Worm (Caenorhabditis elegans) whole organism, L3 larva: Measurements from ENCODE around the gene nspg-8.
A peak's percentile ranks its signal among the peaks of the same experiment; 100 is the strongest.

Experiments used
- R02D3.7 ChIP-seq: fragments of 150-350 bp; optimal IDR thresholded peaks from 2 replicates; lab custom pipeline; 2014; ENCODE audit warnings: missing biosample characterization, missing genetic modification characterization
- aly-2 ChIP-seq: fragments of 150-350 bp; optimal IDR thresholded peaks from 2 replicates; lab custom pipeline; 2014; ENCODE audit warnings: missing biosample characterization, missing genetic modification characterization
- ama-1 ChIP-seq: fragments of 150-350 bp; optimal IDR thresholded peaks from 2 replicates; lab custom pipeline; 2018
- ceh-16 ChIP-seq: sonication (generic microtip); optimal IDR thresholded peaks from 2 replicates; lab custom pipeline; 2017; ENCODE audit warnings: missing biosample characterization, missing genetic modification characterization
- ceh-28 ChIP-seq: fragments of 150-350 bp; optimal IDR thresholded peaks from 2 replicates; lab custom pipeline; 2014; ENCODE audit warnings: missing biosample characterization, missing genetic modification reagents, missing genetic modification characterization
- ceh-82 ChIP-seq: fragments of 150-350 bp; optimal IDR thresholded peaks from 2 replicates; lab custom pipeline; 2014; ENCODE audit warnings: missing biosample characterization, missing genetic modification characterization
- egl-5 ChIP-seq: fragments of 150-350 bp; optimal IDR thresholded peaks from 2 replicates; lab custom pipeline; 2017; ENCODE audit warnings: missing biosample characterization, missing genetic modification reagents, missing genetic modification characterization, inconsistent platforms
- elt-1 ChIP-seq: fragments of 150-350 bp; optimal IDR thresholded peaks from 2 replicates; lab custom pipeline; 2014; ENCODE audit warnings: missing biosample characterization, missing genetic modification characterization
- elt-2 ChIP-seq: sonication (generic microtip); optimal IDR thresholded peaks from 2 replicates; lab custom pipeline; 2016; ENCODE audit warnings: missing genetic modification reagents, mild to moderate bottlenecking, missing genetic modification characterization, missing compliant biosample characterization
- eor-1 ChIP-seq, 2 experiments: fragments of 150-350 bp; optimal IDR thresholded peaks; 2 replicates each; lab custom pipeline; 2014 to 2018; ENCODE audit warnings: missing biosample characterization in 2 of 2, missing genetic modification characterization in 2 of 2
- fkh-10 ChIP-seq: sonication (generic microtip); optimal IDR thresholded peaks from 2 replicates; lab custom pipeline; 2017; ENCODE audit warnings: missing biosample characterization, missing genetic modification reagents, missing genetic modification characterization
- fkh-2 ChIP-seq: fragments of 150-350 bp; optimal IDR thresholded peaks from 2 replicates; lab custom pipeline; 2014; ENCODE audit warnings: missing biosample characterization, missing genetic modification reagents, missing genetic modification characterization
- fos-1 ChIP-seq: fragments of 150-350 bp; optimal IDR thresholded peaks from 2 replicates; lab custom pipeline; 2014; ENCODE audit warnings: missing biosample characterization, missing genetic modification characterization
- jun-1 ChIP-seq: fragments of 150-350 bp; optimal IDR thresholded peaks from 2 replicates; lab custom pipeline; 2014; ENCODE audit warnings: missing biosample characterization, missing genetic modification reagents, missing genetic modification characterization
- lin-15B ChIP-seq: fragments of 150-350 bp; optimal IDR thresholded peaks from 2 replicates; lab custom pipeline; 2014; ENCODE audit warnings: missing biosample characterization, missing genetic modification characterization
- lin-39 ChIP-seq: fragments of 150-350 bp; optimal IDR thresholded peaks from 2 replicates; lab custom pipeline; 2018; ENCODE audit warnings: missing biosample characterization, missing genetic modification reagents, missing genetic modification characterization
- lsy-12 ChIP-seq: sonication (generic microtip); optimal IDR thresholded peaks from 2 replicates; lab custom pipeline; 2016; ENCODE audit warnings: mild to moderate bottlenecking, missing genetic modification characterization, missing compliant biosample characterization
- mml-1 ChIP-seq: fragments of 150-350 bp; sonication (generic microtip); optimal IDR thresholded peaks from 3 replicates; lab custom pipeline; 2014; ENCODE audit warnings: missing biosample characterization, missing genetic modification characterization
- nfya-1 ChIP-seq: sonication (generic microtip); optimal IDR thresholded peaks from 2 replicates; lab custom pipeline; 2017; ENCODE audit warnings: missing genetic modification characterization, mild to moderate bottlenecking, missing compliant biosample characterization, antibody characterized with exemption, moderate library complexity; ENCODE audit not compliant: insufficient read depth
- nhr-11 ChIP-seq: fragments of 150-350 bp; optimal IDR thresholded peaks from 2 replicates; lab custom pipeline; 2014; ENCODE audit warnings: missing biosample characterization, missing genetic modification characterization
- nhr-237 ChIP-seq: fragments of 150-350 bp; optimal IDR thresholded peaks from 2 replicates; lab custom pipeline; 2014; ENCODE audit warnings: missing biosample characterization, missing genetic modification characterization
- nhr-25 ChIP-seq: sonication (generic microtip); optimal IDR thresholded peaks from 2 replicates; lab custom pipeline; 2017; ENCODE audit warnings: missing biosample characterization, missing genetic modification characterization
- nhr-28 ChIP-seq: fragments of 150-350 bp; optimal IDR thresholded peaks from 2 replicates; lab custom pipeline; 2014; ENCODE audit warnings: missing biosample characterization, missing genetic modification characterization
- nhr-43 ChIP-seq: sonication (generic microtip); optimal IDR thresholded peaks from 2 replicates; lab custom pipeline; 2016; ENCODE audit warnings: mild to moderate bottlenecking, missing genetic modification characterization, missing compliant biosample characterization; ENCODE audit not compliant: poor library complexity, severe bottlenecking
- nhr-67 ChIP-seq: fragments of 150-350 bp; optimal IDR thresholded peaks from 2 replicates; lab custom pipeline; 2014; ENCODE audit warnings: missing biosample characterization, missing genetic modification characterization
- nhr-77 ChIP-seq: fragments of 150-350 bp; optimal IDR thresholded peaks from 2 replicates; lab custom pipeline; 2014; ENCODE audit warnings: missing biosample characterization, missing genetic modification characterization
- pha-4 ChIP-seq: fragments of 150-350 bp; optimal IDR thresholded peaks from 2 replicates; lab custom pipeline; 2014; ENCODE audit warnings: missing biosample characterization, missing genetic modification reagents, missing genetic modification characterization
- pqm-1 ChIP-seq: fragments of 150-350 bp; optimal IDR thresholded peaks from 2 replicates; lab custom pipeline; 2017; ENCODE audit warnings: missing biosample characterization, missing genetic modification characterization, inconsistent platforms
- sea-2 ChIP-seq: fragments of 150-350 bp; sonication (generic microtip); optimal IDR thresholded peaks from 4 replicates; lab custom pipeline; 2014; ENCODE audit warnings: missing biosample characterization, missing genetic modification reagents, missing genetic modification characterization
- snpc-4 ChIP-seq: fragments of 150-350 bp; optimal IDR thresholded peaks from 2 replicates; lab custom pipeline; 2014; ENCODE audit warnings: missing biosample characterization, missing genetic modification characterization
- tbx-2 ChIP-seq: sonication (generic microtip); optimal IDR thresholded peaks from 2 replicates; lab custom pipeline; 2016; ENCODE audit warnings: mild to moderate bottlenecking, missing genetic modification characterization, missing compliant biosample characterization
- unc-39 ChIP-seq: sonication (generic microtip); optimal IDR thresholded peaks from 4 replicates; lab custom pipeline; 2017; ENCODE audit warnings: missing biosample characterization, missing genetic modification characterization
- ztf-11 ChIP-seq: fragments of 150-350 bp; optimal IDR thresholded peaks from 2 replicates; lab custom pipeline; 2014; ENCODE audit warnings: missing biosample characterization, missing genetic modification characterization

The nspg-8 gene

ce11 chrIII:1210638-1211037 lies 28.8 kb downstream of the nspg-8 start:
- TF ChIP-seq tbx-2 (tag; lab: Kevin White, UChicago) (no peak), ceh-16 (tag; lab: Kevin White, UChicago) (no peak), ceh-28 (tag; lab: Kevin White, UChicago) (peak; percentile 62), ztf-11 (tag; lab: Kevin White, UChicago) (no peak), pqm-1 (no peak), nhr-11 (tag; lab: Kevin White, UChicago) (no peak)

- no peak for TF ChIP-seq pqm-1
- TF ChIP-seq ztf-11 (tag; lab: Kevin White, UChicago) = no peak
- TF ChIP-seq nhr-77 = no peak
- TF ChIP-seq sea-2 (GFP tag; lab: Kevin White, UChicago) = no peak
- no peak for TF ChIP-seq nhr-237
- no peak for TF ChIP-seq nhr-28
- TF ChIP-seq lsy-12 (tag; lab: Kevin White, UChicago) = no peak
- TF ChIP-seq nhr-43 (tag; lab: Kevin White, UChicago) = no peak
- TF ChIP-seq egl-5 (tag; lab: Kevin White, UChicago) = no peak
Measured at ce11 chrIII:1214121-1214673, 32.3 kb downstream of the nspg-8 start.

- TF ChIP-seq ceh-82 (tag; lab: Kevin White, UChicago) (no peak), nhr-67 (no peak), ama-1 (lab: Kevin White, UChicago) (peak; percentile 62), fkh-10 (GFP tag; lab: Kevin White, UChicago) (no peak), ceh-28 (tag; lab: Kevin White, UChicago) (no peak), mml-1 (tag; lab: Kevin White, UChicago) (no peak), fkh-2 (tag; lab: Kevin White, UChicago) (no peak), elt-1 (no peak), jun-1 (tag; lab: Kevin White, UChicago) (peak; percentile 63), lsy-12 (tag; lab: Kevin White, UChicago) (no peak), pha-4 (tag; lab: Kevin White, UChicago) (no peak), unc-39 (tag; lab: Kevin White, UChicago) (no peak), lin-39 (tag; lab: Kevin White, UChicago) (no peak), ceh-16 (tag; lab: Kevin White, UChicago) (no peak), eor-1 (tag; optimal IDR thresholded peaks at IDR 0.05; lab: Kevin White, UChicago) (no peak), elt-2 (tag; lab: Kevin White, UChicago) (peak; percentile 96), snpc-4 (tag; lab: Kevin White, UChicago) (no peak), pqm-1 (peak; percentile 91)
Measured at ce11 chrIII:1214680-1215079, 32.8 kb downstream of the nspg-8 start, which contains the start of gene Y119D3B.21. Y119D3B.21 (plus strand) TSS chrIII:1215000.

DNA sequence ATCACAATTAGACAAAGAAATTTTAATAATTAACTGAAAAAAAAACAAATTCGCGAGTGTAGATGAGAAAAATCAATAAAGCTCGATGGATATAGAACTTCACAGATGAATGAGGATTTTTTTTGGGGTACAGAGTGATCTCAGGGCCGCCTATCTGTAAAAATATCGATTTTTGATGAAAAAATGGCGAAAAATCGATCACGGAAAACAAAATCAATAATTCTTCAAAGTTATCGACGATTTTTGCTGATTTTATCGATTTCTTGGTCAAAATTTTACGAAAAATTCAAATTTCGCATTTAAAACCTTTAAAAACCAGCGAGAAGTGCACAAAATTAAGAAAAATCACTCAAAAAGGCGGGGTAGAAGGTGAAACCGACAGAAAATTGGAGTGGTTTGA lies 34.2 kb downstream of the nspg-8 start:
- TF ChIP-seq nhr-67 (no peak), lsy-12 (tag; lab: Kevin White, UChicago) (no peak), ceh-28 (tag; lab: Kevin White, UChicago) (peak; percentile 63)

- TF ChIP-seq ceh-82 (tag; lab: Kevin White, UChicago) = no peak
- TF ChIP-seq lsy-12 (tag; lab: Kevin White, UChicago) = no peak
- TF ChIP-seq nhr-25 (tag; lab: Kevin White, UChicago) = no peak
- TF ChIP-seq egl-5 (tag; lab: Kevin White, UChicago) = no peak
- no peak for TF ChIP-seq mml-1 (tag; lab: Kevin White, UChicago)
- peak; percentile 4 for TF ChIP-seq pha-4 (tag; lab: Kevin White, UChicago)
- no peak for TF ChIP-seq eor-1 (tag; optimal IDR thresholded peaks at IDR 0.05; lab: Kevin White, UChicago)
- TF ChIP-seq aly-2 (tag; lab: Kevin White, UChicago) = no peak
- TF ChIP-seq elt-2 (tag; lab: Kevin White, UChicago) = peak; percentile 13
- TF ChIP-seq lin-15B (tag; lab: Kevin White, UChicago) = peak; percentile 11
- TF ChIP-seq R02D3.7 (tag; lab: Kevin White, UChicago) = no peak
- no peak for TF ChIP-seq unc-39 (tag; lab: Kevin White, UChicago)
- peak; percentile 27 for TF ChIP-seq nfya-1 (tag; lab: Kevin White, UChicago)
- TF ChIP-seq fos-1 (tag; lab: Kevin White, UChicago) = no peak
- TF ChIP-seq, all 47 proteins: peak for 4
Measured at ce11 chrIII:1218221-1218620, 36.4 kb downstream of the nspg-8 start.
